Fruit fly (Drosophila melanogaster) whole organism, pupa: ENCODE measurements around the gene CG5892.

Source experiments
- CG32121 ChIP-seq: fragments of 200-800 bp; sonication (Bioruptor generic); IDR thresholded peaks from 2 replicates; pipeline ENCODE4 v1.3.6; 2022; ENCODE audit warnings: missing biosample characterization, missing genetic modification characterization
- gl ChIP-seq: fragments of 200-800 bp; sonication (Bioruptor generic); optimal IDR thresholded peaks from 2 replicates; lab custom pipeline; 2018; ENCODE audit warnings: missing biosample characterization, mild to moderate bottlenecking, missing genetic modification characterization

dm6 chr3R:21245846-21246245 is 3.4 kb downstream of the CG5892 start:
- TF ChIP-seq gl (tag; lab: Kevin White, UChicago) (no peak), CG32121 (no peak)
